Worm (Caenorhabditis elegans): ENCODE data around the gene Y62H9A.13.

ce11 chrX:11908226-11908625 is 8.6 kb upstream of the Y62H9A.13 start:
- TF ChIP-seq snpc-1.3 (tag; optimal IDR thresholded peaks at IDR 0.05; ENCODE audit: insufficient read depth): no peak
- TF ChIP-seq dpff-1 (tag; optimal IDR thresholded peaks at IDR 0.05): no peak
- TF ChIP-seq egrh-3 (GFP tag; IDR thresholded peaks at IDR 0.05): no peak
- TF ChIP-seq hlh-26 (GFP tag; conservative IDR thresholded peaks at IDR 0.05): no peak
- no peak for TF ChIP-seq B0261.1 (tag; optimal IDR thresholded peaks at IDR 0.05)
- no peak for TF ChIP-seq rec-8 (tag; optimal IDR thresholded peaks at IDR 0.05)

All from whole organism, young adult.